Worm (Caenorhabditis elegans) whole organism, L2 larva: ENCODE results near the gene pptr-1.
A peak's percentile ranks its signal among the peaks of the same experiment; 100 is the strongest.

Experiments
- F13H6.1 ChIP-seq: sonication (generic microtip); optimal IDR thresholded peaks from 2 replicates; lab custom pipeline; 2016; ENCODE audit warnings: missing genetic modification characterization, missing compliant biosample characterization
- R02D3.7 ChIP-seq: fragments of 150-350 bp; optimal IDR thresholded peaks from 2 replicates; lab custom pipeline; 2014; ENCODE audit warnings: missing biosample characterization, missing genetic modification characterization
- ZK546.5 ChIP-seq: sonication (generic microtip); optimal IDR thresholded peaks from 2 replicates; lab custom pipeline; 2017; ENCODE audit warnings: missing biosample characterization, missing genetic modification characterization
- alr-1 ChIP-seq: fragments of 150-350 bp; optimal IDR thresholded peaks from 2 replicates; lab custom pipeline; 2014; ENCODE audit warnings: missing biosample characterization, missing genetic modification characterization
- aly-2 ChIP-seq: fragments of 150-350 bp; optimal IDR thresholded peaks from 2 replicates; lab custom pipeline; 2014; ENCODE audit warnings: missing biosample characterization, missing genetic modification characterization
- blmp-1 ChIP-seq: sonication (generic microtip); optimal IDR thresholded peaks from 2 replicates; lab custom pipeline; 2017; ENCODE audit warnings: missing genetic modification characterization, mild to moderate bottlenecking, missing compliant biosample characterization, antibody characterized with exemption, moderate library complexity; ENCODE audit not compliant: insufficient read depth
- ceh-16 ChIP-seq: fragments of 150-350 bp; optimal IDR thresholded peaks from 2 replicates; lab custom pipeline; 2014; ENCODE audit warnings: missing biosample characterization, missing genetic modification characterization
- ceh-82 ChIP-seq: fragments of 150-350 bp; optimal IDR thresholded peaks from 2 replicates; lab custom pipeline; 2014; ENCODE audit warnings: missing biosample characterization, missing genetic modification characterization
- crh-2 ChIP-seq: sonication (generic microtip); optimal IDR thresholded peaks from 2 replicates; lab custom pipeline; 2017; ENCODE audit warnings: missing biosample characterization, missing genetic modification characterization
- dmd-4 ChIP-seq: sonication (generic microtip); optimal IDR thresholded peaks from 2 replicates; lab custom pipeline; 2017; ENCODE audit warnings: missing biosample characterization, missing genetic modification characterization
- egl-27 ChIP-seq: sonication (generic microtip); optimal IDR thresholded peaks from 3 replicates; lab custom pipeline; 2017; ENCODE audit warnings: missing biosample characterization, missing genetic modification reagents, missing genetic modification characterization
- elt-3 ChIP-seq: sonication (generic microtip); optimal IDR thresholded peaks from 2 replicates; lab custom pipeline; 2017; ENCODE audit warnings: missing biosample characterization, missing genetic modification characterization
- fos-1 ChIP-seq: fragments of 150-350 bp; optimal IDR thresholded peaks from 2 replicates; lab custom pipeline; 2014; ENCODE audit warnings: missing biosample characterization, missing genetic modification characterization
- lin-11 ChIP-seq: fragments of 150-350 bp; sonication (generic microtip); optimal IDR thresholded peaks from 2 replicates; lab custom pipeline; 2014; ENCODE audit warnings: missing biosample characterization, missing genetic modification characterization, inconsistent platforms, mixed read lengths
- lin-13 ChIP-seq: fragments of 150-350 bp; optimal IDR thresholded peaks from 2 replicates; lab custom pipeline; 2014; ENCODE audit warnings: missing biosample characterization, missing genetic modification reagents, missing genetic modification characterization
- lin-39 ChIP-seq: fragments of 150-350 bp; optimal IDR thresholded peaks from 2 replicates; lab custom pipeline; 2014; ENCODE audit warnings: missing biosample characterization, missing genetic modification reagents, missing genetic modification characterization
- lsy-2 ChIP-seq, 2 experiments: fragments of 150-350 bp in 1 of 2; sonication (generic microtip) in 1 of 2; optimal IDR thresholded peaks; 2 replicates each; lab custom pipeline; 2014 to 2017; ENCODE audit warnings: missing biosample characterization in 2 of 2, missing genetic modification characterization in 2 of 2
- mab-5 ChIP-seq: fragments of 150-350 bp; optimal IDR thresholded peaks from 2 replicates; lab custom pipeline; 2014; ENCODE audit warnings: missing biosample characterization, missing genetic modification characterization
- mbf-1 ChIP-seq: sonication (generic microtip); optimal IDR thresholded peaks from 2 replicates; lab custom pipeline; 2017; ENCODE audit warnings: missing biosample characterization, missing genetic modification characterization
- nhr-10 ChIP-seq: sonication (generic microtip); optimal IDR thresholded peaks from 2 replicates; lab custom pipeline; 2017; ENCODE audit warnings: missing biosample characterization, missing genetic modification characterization
- nhr-11 ChIP-seq: fragments of 150-350 bp; optimal IDR thresholded peaks from 2 replicates; lab custom pipeline; 2014; ENCODE audit warnings: missing biosample characterization, missing genetic modification characterization
- nhr-12 ChIP-seq: fragments of 150-350 bp; optimal IDR thresholded peaks from 2 replicates; lab custom pipeline; 2014; ENCODE audit warnings: missing biosample characterization, missing genetic modification characterization
- nhr-129 ChIP-seq: fragments of 150-350 bp; optimal IDR thresholded peaks from 2 replicates; lab custom pipeline; 2014; ENCODE audit warnings: missing biosample characterization, missing genetic modification characterization
- nhr-21 ChIP-seq: fragments of 150-350 bp; optimal IDR thresholded peaks from 2 replicates; lab custom pipeline; 2014; ENCODE audit warnings: missing biosample characterization, missing genetic modification characterization
- nhr-23 ChIP-seq: fragments of 150-350 bp; optimal IDR thresholded peaks from 2 replicates; lab custom pipeline; 2014; ENCODE audit warnings: missing biosample characterization, missing genetic modification reagents, missing genetic modification characterization
- nhr-237 ChIP-seq: fragments of 150-350 bp; optimal IDR thresholded peaks from 2 replicates; lab custom pipeline; 2014; ENCODE audit warnings: missing biosample characterization, missing genetic modification characterization
- nhr-6 ChIP-seq: fragments of 150-350 bp; optimal IDR thresholded peaks from 2 replicates; lab custom pipeline; 2014; ENCODE audit warnings: missing biosample characterization, missing genetic modification characterization
- nhr-77 ChIP-seq: fragments of 150-350 bp; optimal IDR thresholded peaks from 2 replicates; lab custom pipeline; 2014; ENCODE audit warnings: missing biosample characterization, missing genetic modification characterization
- peb-1 ChIP-seq: fragments of 150-350 bp; optimal IDR thresholded peaks from 2 replicates; lab custom pipeline; 2014; ENCODE audit warnings: missing biosample characterization, missing genetic modification characterization
- sem-4 ChIP-seq: fragments of 150-350 bp; optimal IDR thresholded peaks from 2 replicates; lab custom pipeline; 2014; ENCODE audit warnings: missing biosample characterization, missing genetic modification reagents, missing genetic modification characterization
- sma-3 ChIP-seq: sonication (generic microtip); optimal IDR thresholded peaks from 2 replicates; lab custom pipeline; 2016; ENCODE audit warnings: missing genetic modification reagents, missing genetic modification characterization, missing compliant biosample characterization
- sma-9 ChIP-seq, 2 experiments: fragments of 150-350 bp in 1 of 2; sonication (generic microtip) in 1 of 2; optimal IDR thresholded peaks; 2 replicates each; lab custom pipeline; 2014 to 2016; ENCODE audit warnings: missing genetic modification characterization in 2 of 2, mild to moderate bottlenecking in 1 of 2, missing biosample characterization in 1 of 2, missing compliant biosample characterization in 1 of 2, missing genetic modification reagents in 1 of 2, moderate library complexity in 1 of 2
- snpc-4 ChIP-seq: fragments of 150-350 bp; optimal IDR thresholded peaks from 2 replicates; lab custom pipeline; 2014; ENCODE audit warnings: missing biosample characterization, missing genetic modification characterization
- unc-39 ChIP-seq: fragments of 150-350 bp; optimal IDR thresholded peaks from 2 replicates; lab custom pipeline; 2014; ENCODE audit warnings: missing biosample characterization, missing genetic modification characterization
- unc-55 ChIP-seq: fragments of 150-350 bp; sonication (generic microtip); optimal IDR thresholded peaks from 3 replicates; lab custom pipeline; 2014; ENCODE audit warnings: missing biosample characterization, missing genetic modification reagents, missing genetic modification characterization
- unc-62 ChIP-seq: fragments of 150-350 bp; optimal IDR thresholded peaks from 2 replicates; lab custom pipeline; 2014; ENCODE audit warnings: missing biosample characterization, missing genetic modification reagents, missing genetic modification characterization
- ztf-1 ChIP-seq: fragments of 200-800 bp; sonication (Bioruptor generic); conservative IDR thresholded peaks from 2 replicates; pipeline ENCODE4 v1.3.6; 2022; ENCODE audit warnings: missing genetic modification characterization, missing compliant biosample characterization
- ztf-4 ChIP-seq: fragments of 150-350 bp; optimal IDR thresholded peaks from 2 replicates; lab custom pipeline; 2014; ENCODE audit warnings: missing biosample characterization, missing genetic modification characterization

pptr-1 gene

DNA sequence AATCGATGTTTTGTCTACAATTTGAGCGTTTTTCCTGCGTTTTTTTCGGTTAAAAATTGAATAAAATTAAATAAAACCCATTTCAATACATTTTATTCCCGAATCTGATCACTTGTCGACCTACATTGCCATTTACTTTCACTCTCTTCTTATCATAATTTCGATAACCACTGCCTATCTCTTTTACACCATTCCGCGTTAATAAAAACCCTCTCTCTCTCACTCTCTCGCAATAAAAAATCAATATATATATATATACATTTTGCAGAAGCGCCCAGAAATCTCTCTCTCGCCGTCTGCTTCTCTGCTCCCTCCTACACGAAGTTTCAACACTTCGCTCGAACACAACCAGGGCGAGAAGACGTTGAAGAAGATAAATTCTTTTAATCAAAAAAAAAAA, at the start of gene pptr-1:
Gene pptr-1 (plus strand): TSS at position 269 of the 400 bp plus-strand sequence.
- TF ChIP-seq crh-2 (tag; lab: Kevin White, UChicago) (peak; percentile 12), nhr-6 (no peak), ztf-4 (tag; lab: Kevin White, UChicago) (no peak), peb-1 (tag; lab: Kevin White, UChicago) (no peak), blmp-1 (tag; lab: Kevin White, UChicago) (peak; percentile 86), alr-1 (no peak), nhr-11 (tag; lab: Kevin White, UChicago) (no peak), mbf-1 (tag; lab: Kevin White, UChicago) (no peak), nhr-21 (tag; lab: Kevin White, UChicago) (no peak), fos-1 (tag; lab: Kevin White, UChicago) (peak; percentile 70), R02D3.7 (tag; lab: Kevin White, UChicago) (no peak), ceh-82 (tag; lab: Kevin White, UChicago) (no peak), ztf-1 (GFP tag; lab: Robert Waterston, UW) (no peak), elt-3 (tag; lab: Kevin White, UChicago) (no peak), aly-2 (no peak)

DNA sequence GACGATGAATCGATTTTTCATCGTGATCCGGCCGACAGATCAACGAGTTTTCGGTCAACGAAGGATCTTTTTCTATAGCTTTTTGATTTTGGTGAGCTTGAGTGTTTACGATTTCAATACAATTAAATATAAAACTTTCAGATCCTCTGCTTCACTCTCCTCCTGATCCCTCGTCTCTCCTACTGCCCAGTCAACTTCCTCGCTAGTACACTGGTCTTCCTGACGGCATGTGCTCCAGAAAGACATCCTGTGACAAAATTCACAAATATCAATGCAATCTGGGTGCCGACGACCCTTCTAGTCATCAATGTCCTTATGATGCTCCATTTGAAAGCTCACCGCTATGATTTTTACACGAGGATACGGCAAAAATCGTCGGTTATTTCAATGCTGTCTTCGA, 49.0 kb upstream of the pptr-1 start:
- TF ChIP-seq nhr-77 (tag; lab: Kevin White, UChicago) (no peak), dmd-4 (no peak), ceh-82 (tag; lab: Kevin White, UChicago) (no peak), nhr-6 (no peak), nhr-21 (tag; lab: Kevin White, UChicago) (no peak), blmp-1 (tag; lab: Kevin White, UChicago) (no peak), aly-2 (no peak), nhr-10 (tag; lab: Kevin White, UChicago) (no peak), egl-27 (tag; lab: Kevin White, UChicago) (no peak), sma-9 (GFP tag; optimal IDR thresholded peaks at IDR 0.05; lab: Kevin White, UChicago) (no peak), sma-9 (tag; optimal IDR thresholded peaks at IDR 0.05; lab: Kevin White, UChicago) (no peak), peb-1 (tag; lab: Kevin White, UChicago) (no peak), R02D3.7 (tag; lab: Kevin White, UChicago) (no peak), ceh-16 (tag; lab: Kevin White, UChicago) (no peak), nhr-23 (no peak), lin-11 (tag; lab: Kevin White, UChicago) (no peak)

DNA sequence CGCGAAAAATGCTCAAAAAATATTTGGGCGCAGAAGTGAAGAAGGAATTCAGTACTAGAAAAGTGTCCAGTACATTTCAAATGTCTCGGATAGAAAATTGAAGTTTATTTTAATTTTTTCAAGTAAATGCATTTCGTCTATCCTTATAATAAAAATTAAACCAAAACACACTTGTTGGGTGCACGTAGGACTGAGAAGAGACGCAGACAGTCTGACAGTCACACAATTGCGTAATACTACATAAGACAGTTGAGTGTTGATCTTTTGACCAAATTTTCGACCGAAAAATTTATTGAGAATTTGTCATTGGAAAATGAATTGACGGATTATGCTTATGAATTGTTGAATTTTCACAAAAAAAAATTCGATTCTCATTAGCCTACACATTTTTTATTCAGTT, 47.8 kb upstream of the pptr-1 start, which contains the start of gene oac-7:
Gene oac-7 (plus strand): TSS at position 283 of the 400 bp plus-strand sequence.
- peak; percentile 43 for TF ChIP-seq fos-1 (tag; lab: Kevin White, UChicago)
- TF ChIP-seq nhr-129 (tag; lab: Kevin White, UChicago), result peak; percentile 74
- peak; percentile 73 for TF ChIP-seq sma-9 (GFP tag; optimal IDR thresholded peaks at IDR 0.05; lab: Kevin White, UChicago)
- no peak for TF ChIP-seq sma-9 (tag; optimal IDR thresholded peaks at IDR 0.05; lab: Kevin White, UChicago)
- no peak for TF ChIP-seq unc-55 (GFP tag; lab: Kevin White, UChicago)

- TF ChIP-seq lsy-2 (tag; optimal IDR thresholded peaks at IDR 0.05; lab: Kevin White, UChicago), result no peak
- TF ChIP-seq ztf-4 (tag; lab: Kevin White, UChicago), result no peak
- TF ChIP-seq lin-13 (GFP tag; lab: Kevin White, UChicago), result no peak
- TF ChIP-seq ZK546.5, result no peak
- TF ChIP-seq nhr-12 (tag; lab: Kevin White, UChicago), result no peak
- no peak for TF ChIP-seq elt-3 (tag; lab: Kevin White, UChicago)
- TF ChIP-seq alr-1, result no peak
- no peak for TF ChIP-seq sma-3 (GFP tag; lab: Kevin White, UChicago)
- TF ChIP-seq unc-55 (GFP tag; lab: Kevin White, UChicago), result no peak
- no peak for TF ChIP-seq unc-39 (tag; lab: Kevin White, UChicago)
- no peak for TF ChIP-seq nhr-6
Measured at ce11 chrV:16315004-16315403, 42.3 kb upstream of the pptr-1 start, which contains the start of gene str-214. str-214 (plus strand) TSS chrV:16315304.

DNA sequence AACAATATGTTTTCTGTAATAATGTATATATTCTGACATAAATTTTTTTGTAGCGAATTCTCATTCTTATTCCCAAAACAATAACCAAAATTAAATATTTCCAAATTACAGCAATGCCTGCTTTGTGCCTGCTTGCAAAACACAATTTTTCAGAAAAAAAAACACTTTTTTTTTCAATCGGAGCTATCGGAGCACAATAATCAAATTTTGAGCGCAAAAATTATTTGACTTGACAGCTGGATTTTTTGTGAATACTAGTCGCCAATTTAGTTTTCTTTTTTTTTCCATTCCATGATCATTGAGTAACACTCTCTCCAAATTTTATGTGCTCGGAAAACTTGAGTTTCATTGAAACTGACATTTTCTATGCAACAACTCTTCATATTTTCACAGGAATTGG, 40.1 kb upstream of the pptr-1 start, which contains the start of gene srh-180:
Gene srh-180 (plus strand): TSS at position 301 of the 400 bp plus-strand sequence.
- TF ChIP-seq nhr-237 (tag; lab: Kevin White, UChicago) (no peak), F13H6.1 (tag; lab: Kevin White, UChicago) (no peak), unc-62 (GFP tag; lab: Kevin White, UChicago) (no peak), snpc-4 (tag; lab: Kevin White, UChicago) (no peak), mab-5 (no peak), ZK546.5 (no peak), ceh-16 (tag; lab: Kevin White, UChicago) (no peak), nhr-11 (tag; lab: Kevin White, UChicago) (no peak), crh-2 (tag; lab: Kevin White, UChicago) (no peak), lsy-2 (tag; optimal IDR thresholded peaks at IDR 0.05; lab: Kevin White, UChicago) (no peak), unc-39 (tag; lab: Kevin White, UChicago) (no peak), sma-9 (GFP tag; optimal IDR thresholded peaks at IDR 0.05; lab: Kevin White, UChicago) (no peak), sma-9 (tag; optimal IDR thresholded peaks at IDR 0.05; lab: Kevin White, UChicago) (no peak), sem-4 (tag; lab: Kevin White, UChicago) (no peak), nhr-12 (tag; lab: Kevin White, UChicago) (no peak), mbf-1 (tag; lab: Kevin White, UChicago) (no peak), lin-39 (tag; lab: Kevin White, UChicago) (no peak)
- TF ChIP-seq, all 48 proteins: peak for 0
